Worm (Caenorhabditis elegans) whole organism, L1 larva: ENCODE data around the gene C39B5.2.

Source experiments
- Y116A8C.19 ChIP-seq: sonication (generic microtip); optimal IDR thresholded peaks from 2 replicates; lab custom pipeline; 2016; ENCODE audit warnings: missing compliant biosample characterization, missing genetic modification characterization, borderline replicate concordance
- aly-2 ChIP-seq: fragments of 150-350 bp; optimal IDR thresholded peaks from 2 replicates; lab custom pipeline; 2014; ENCODE audit warnings: missing biosample characterization, missing genetic modification characterization
- blmp-1 ChIP-seq: fragments of 150-350 bp; optimal IDR thresholded peaks from 2 replicates; lab custom pipeline; 2014; ENCODE audit warnings: missing biosample characterization, missing genetic modification characterization
- efl-1 ChIP-seq, 4 experiments: fragments of 150-350 bp; optimal IDR thresholded peaks in 3 of 4; peaks in 1 of 4; 1 replicate in 1 of 4; 2 replicates in 3 of 4; lab custom pipeline; 2014; ENCODE audit warnings: missing biosample characterization in 2 of 4, missing genetic modification characterization in 2 of 4, missing genetic modification reagents in 2 of 4
- efl-3 ChIP-seq: fragments of 200-800 bp; sonication (Bioruptor generic); optimal IDR thresholded peaks from 2 replicates; lab custom pipeline; 2018; ENCODE audit warnings: mild to moderate bottlenecking, missing genetic modification characterization, missing compliant biosample characterization
- elt-3 ChIP-seq, 6 experiments: fragments of 150-350 bp in 1 of 6; sonication (generic microtip); optimal IDR thresholded peaks; 2 replicates each; lab custom pipeline; 2017 to 2018; ENCODE audit warnings: missing biosample characterization in 6 of 6, missing genetic modification characterization in 6 of 6, inconsistent platforms in 1 of 6
- fkh-4 ChIP-seq: sonication (generic microtip); optimal IDR thresholded peaks from 2 replicates; lab custom pipeline; 2016; ENCODE audit warnings: missing compliant biosample characterization, missing genetic modification characterization, borderline replicate concordance
- hlh-17 ChIP-seq: fragments of 200-800 bp; sonication (Bioruptor generic); optimal IDR thresholded peaks from 2 replicates; lab custom pipeline; 2018; ENCODE audit warnings: missing genetic modification characterization, mild to moderate bottlenecking, missing compliant biosample characterization, moderate library complexity, borderline replicate concordance
- isw-1 ChIP-seq: fragments of 200-800 bp; sonication (Bioruptor generic); IDR thresholded peaks from 2 replicates; pipeline ENCODE4 v1.3.6; 2022; ENCODE audit warnings: missing genetic modification characterization, missing compliant biosample characterization
- jun-1 ChIP-seq: fragments of 150-350 bp; optimal IDR thresholded peaks from 2 replicates; lab custom pipeline; 2014; ENCODE audit warnings: missing biosample characterization, missing genetic modification reagents, missing genetic modification characterization
- lin-35 ChIP-seq, 2 experiments: fragments of 150-350 bp; optimal IDR thresholded peaks; 2 replicates each; lab custom pipeline; 2014; ENCODE audit warnings: missing biosample characterization in 2 of 2, missing genetic modification characterization in 2 of 2, missing genetic modification reagents in 2 of 2
- lsy-2 ChIP-seq, 2 experiments: fragments of 150-350 bp; optimal IDR thresholded peaks; 2 replicates each; lab custom pipeline; 2014; ENCODE audit warnings: missing biosample characterization in 2 of 2, missing genetic modification characterization in 2 of 2
- mep-1 ChIP-seq: fragments of 150-350 bp; optimal IDR thresholded peaks from 2 replicates; lab custom pipeline; 2014; ENCODE audit warnings: missing biosample characterization, missing genetic modification characterization
- nhr-11 ChIP-seq: fragments of 150-350 bp; optimal IDR thresholded peaks from 2 replicates; lab custom pipeline; 2014; ENCODE audit warnings: missing biosample characterization, missing genetic modification characterization
- nhr-19 ChIP-seq: fragments of 200-800 bp; sonication (Bioruptor generic); conservative IDR thresholded peaks from 2 replicates; pipeline ENCODE4 v1.3.6; 2022; ENCODE audit warnings: missing genetic modification characterization, missing compliant biosample characterization
- nhr-20 ChIP-seq: sonication (generic microtip); optimal IDR thresholded peaks from 2 replicates; lab custom pipeline; 2016; ENCODE audit warnings: mild to moderate bottlenecking, missing genetic modification characterization, missing compliant biosample characterization
- nhr-71 ChIP-seq: sonication (generic microtip); optimal IDR thresholded peaks from 2 replicates; lab custom pipeline; 2016; ENCODE audit warnings: mild to moderate bottlenecking, missing genetic modification characterization, moderate library complexity, missing compliant biosample characterization
- nhr-76 ChIP-seq: sonication (generic microtip); optimal IDR thresholded peaks from 2 replicates; lab custom pipeline; 2017; ENCODE audit warnings: missing biosample characterization, missing genetic modification characterization
- nhr-85 ChIP-seq: sonication (generic microtip); peaks from one replicate; lab custom pipeline; 2016; ENCODE audit warnings: missing genetic modification characterization, inconsistent platforms, missing compliant biosample characterization
- nhr-90 ChIP-seq: sonication (generic microtip); optimal IDR thresholded peaks from 2 replicates; lab custom pipeline; 2016; ENCODE audit warnings: mild to moderate bottlenecking, missing genetic modification characterization, missing compliant biosample characterization; ENCODE audit not compliant: poor library complexity
- rnt-1 ChIP-seq: sonication (generic microtip); optimal IDR thresholded peaks from 2 replicates; lab custom pipeline; 2016; ENCODE audit warnings: mild to moderate bottlenecking, missing genetic modification characterization, moderate library complexity, missing compliant biosample characterization
- snpc-4 ChIP-seq: fragments of 150-350 bp; optimal IDR thresholded peaks from 2 replicates; lab custom pipeline; 2014; ENCODE audit warnings: missing biosample characterization, missing genetic modification characterization
- snu-23 ChIP-seq: sonication (generic microtip); optimal IDR thresholded peaks from 2 replicates; lab custom pipeline; 2016; ENCODE audit warnings: missing genetic modification characterization, missing compliant biosample characterization
- sox-4 ChIP-seq: sonication (generic microtip); optimal IDR thresholded peaks from 2 replicates; lab custom pipeline; 2016; ENCODE audit warnings: missing genetic modification characterization, missing compliant biosample characterization
- sup-37 ChIP-seq: fragments of 200-800 bp; sonication (Bioruptor generic); optimal IDR thresholded peaks from 2 replicates; lab custom pipeline; 2018; ENCODE audit warnings: mild to moderate bottlenecking, missing genetic modification characterization, missing compliant biosample characterization
- swsn-7 ChIP-seq: sonication (generic microtip); optimal IDR thresholded peaks from 2 replicates; lab custom pipeline; 2016; ENCODE audit warnings: missing genetic modification characterization, missing compliant biosample characterization
- tbx-2 ChIP-seq: sonication (generic microtip); optimal IDR thresholded peaks from 2 replicates; lab custom pipeline; 2016; ENCODE audit warnings: missing genetic modification characterization, missing compliant biosample characterization
- unc-62 ChIP-seq: fragments of 150-350 bp; optimal IDR thresholded peaks from 2 replicates; lab custom pipeline; 2014; ENCODE audit warnings: missing biosample characterization, missing genetic modification reagents, missing genetic modification characterization
- xbp-1 ChIP-seq: sonication (generic microtip); optimal IDR thresholded peaks from 2 replicates; lab custom pipeline; 2016; ENCODE audit warnings: missing genetic modification characterization, missing compliant biosample characterization

C39B5.2 gene

ce11 chrIII:2276842-2277241, 42.2 kb downstream of the C39B5.2 start, which contains the start of gene Y54F10BM.21:
Y54F10BM.21 (plus strand) TSS chrIII:2277142.
- TF ChIP-seq elt-3 (tag; optimal IDR thresholded peaks at IDR 0.05; lab: Kevin White, UChicago) (peak in 1 of 6 experiments; percentile 40), swsn-7 (tag; lab: Kevin White, UChicago) (no peak)

DNA sequence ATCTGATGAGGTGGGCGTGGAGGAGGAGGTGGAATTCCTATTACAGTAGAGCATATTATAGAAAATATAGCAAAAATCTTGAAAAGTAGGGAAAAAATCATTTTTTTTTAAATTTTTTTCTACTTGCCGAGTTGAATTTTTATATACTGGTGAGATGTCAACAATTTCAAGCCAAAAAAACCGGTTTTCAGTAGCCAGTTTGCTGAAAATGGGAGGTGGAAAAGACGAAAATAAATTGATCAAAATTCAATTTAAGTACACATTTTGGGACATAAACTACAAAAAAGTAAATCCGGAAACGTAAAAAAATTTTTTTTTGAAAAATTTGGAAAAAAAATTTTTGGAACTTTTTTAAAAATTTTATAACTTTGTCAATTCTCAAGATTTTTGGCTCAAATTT, 44.8 kb downstream of the C39B5.2 start, which contains the start of gene Y54F10BM.23:
Gene Y54F10BM.23, minus strand, starts transcription at position 101 of the 400 bp plus-strand sequence.
- TF ChIP-seq sup-37 (no peak), isw-1 (GFP tag; lab: Robert Waterston, UW) (no peak), sox-4 (tag; lab: Kevin White, UChicago) (no peak), blmp-1 (tag; lab: Kevin White, UChicago) (no peak)

- TF ChIP-seq lsy-2 (tag; optimal IDR thresholded peaks at IDR 0.05; lab: Kevin White, UChicago), result no peak
- TF ChIP-seq nhr-19 (GFP tag; lab: Robert Waterston, UW), result no peak
- TF ChIP-seq Y116A8C.19 (tag; lab: Kevin White, UChicago), result no peak
- TF ChIP-seq efl-1 (optimal IDR thresholded peaks at IDR 0.05; lab: Kevin White, UChicago), result no peak
- TF ChIP-seq efl-1 (GFP tag; optimal IDR thresholded peaks at IDR 0.05 in 1 of 2; lab: Kevin White, UChicago), result peak in 1 of 2 experiments; percentile 64
- no peak for TF ChIP-seq unc-62 (GFP tag; lab: Kevin White, UChicago)
- TF ChIP-seq nhr-11 (tag; lab: Kevin White, UChicago), result no peak
- peak in 1 of 2 experiments; percentile 10 for TF ChIP-seq lin-35 (GFP tag; optimal IDR thresholded peaks at IDR 0.05; lab: Kevin White, UChicago)
- peak; percentile 0 for TF ChIP-seq snu-23
- TF ChIP-seq nhr-20 (tag; lab: Kevin White, UChicago), result peak; percentile 30
- TF ChIP-seq nhr-90 (tag; lab: Kevin White, UChicago), result peak; percentile 28
- no peak for TF ChIP-seq tbx-2 (tag; lab: Kevin White, UChicago)
- TF ChIP-seq xbp-1 (tag; lab: Kevin White, UChicago), result no peak
- TF ChIP-seq nhr-85 (tag; lab: Kevin White, UChicago), result peak; percentile 82
- TF ChIP-seq elt-3 (tag; optimal IDR thresholded peaks at IDR 0.05; lab: Kevin White, UChicago), result peak in 2 of 6 experiments; percentile 41 to 83
Observed at ce11 chrIII:2280569-2280968, 45.9 kb downstream of the C39B5.2 start, which contains the start of gene Y54F10BM.22. Y54F10BM.22 (plus strand) TSS chrIII:2280899.

DNA sequence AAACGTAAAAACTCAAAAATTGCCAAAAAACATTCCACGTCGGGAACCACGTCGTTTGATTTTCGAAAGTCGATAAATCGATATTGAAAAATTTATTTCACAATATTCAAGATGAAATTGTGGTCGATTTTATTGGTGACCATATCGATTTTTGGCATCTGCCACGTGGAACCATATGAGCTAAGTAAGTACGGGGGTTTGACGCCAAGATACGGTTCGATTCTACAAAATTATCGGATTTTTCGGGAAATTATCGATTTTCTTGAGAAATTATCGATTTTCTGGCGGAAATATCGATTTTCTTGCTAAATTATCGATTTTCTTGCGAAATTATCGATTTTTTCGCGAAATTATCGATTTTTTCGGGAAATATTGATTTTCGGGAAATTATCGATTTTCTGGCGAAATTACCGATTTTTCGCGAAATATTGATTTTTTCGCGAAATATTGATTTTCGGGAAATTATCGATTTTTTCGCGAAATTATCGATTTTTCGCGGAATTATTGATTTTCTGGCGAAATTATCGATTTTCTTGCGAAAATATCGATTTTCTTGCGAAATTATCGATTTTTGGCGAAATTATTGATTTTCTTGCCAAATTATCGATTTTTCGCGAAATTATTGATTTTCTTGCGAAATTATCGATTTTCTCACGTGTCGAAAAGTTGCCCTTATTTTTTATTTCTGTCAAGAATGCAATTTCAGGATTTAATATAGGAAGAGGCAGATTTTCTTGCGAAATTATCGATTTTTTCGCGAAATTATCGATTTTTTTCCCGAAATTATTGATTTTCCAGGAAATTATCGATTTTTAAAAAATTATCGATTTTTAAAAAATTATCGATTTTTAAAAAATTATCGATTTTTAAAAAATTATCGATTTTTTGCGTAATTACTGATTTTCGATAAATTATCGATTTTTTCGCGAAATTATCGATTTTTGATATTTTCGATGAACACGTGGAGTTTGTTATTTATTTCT, 47.6 kb downstream of the C39B5.2 start, which contains the start of gene Y54F10BM.3:
Gene Y54F10BM.3, plus strand, starts transcription at position 51 of the 983 bp plus-strand sequence.
- no peak for TF ChIP-seq elt-3 (tag; optimal IDR thresholded peaks at IDR 0.05; lab: Kevin White, UChicago)
- no peak for TF ChIP-seq efl-1 (optimal IDR thresholded peaks at IDR 0.05; lab: Kevin White, UChicago)
- TF ChIP-seq efl-1 (GFP tag; optimal IDR thresholded peaks at IDR 0.05 in 1 of 2; lab: Kevin White, UChicago), result peak in 1 of 2 experiments; percentile 46

DNA sequence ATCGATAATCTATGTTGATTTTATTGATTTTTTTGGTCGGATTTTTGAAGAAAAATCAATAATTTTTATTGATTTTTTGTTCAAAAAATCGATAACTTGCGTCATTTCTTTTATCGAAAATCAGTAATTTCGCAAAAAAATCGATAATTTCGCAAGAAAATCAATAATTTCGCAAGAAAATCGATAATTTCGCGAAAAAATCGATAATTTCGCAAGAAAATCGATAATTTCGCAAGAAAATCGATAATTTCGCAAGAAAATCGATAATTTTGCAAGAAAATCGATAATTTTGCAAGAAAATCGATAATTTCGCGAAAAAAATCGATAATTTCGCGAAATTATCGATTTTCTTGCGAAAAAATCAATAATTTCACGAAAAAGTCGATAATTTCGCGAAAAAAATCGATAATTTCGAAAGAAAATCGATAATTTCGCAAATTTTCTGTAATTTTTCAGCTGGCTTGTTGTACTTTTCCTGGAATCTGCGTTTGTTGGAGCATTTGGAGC, 48.7 kb downstream of the C39B5.2 start:
- TF ChIP-seq mep-1 (tag; lab: Kevin White, UChicago) (no peak), snpc-4 (tag; lab: Kevin White, UChicago) (no peak), rnt-1 (tag; lab: Kevin White, UChicago) (no peak), fkh-4 (tag; lab: Kevin White, UChicago) (no peak), nhr-11 (tag; lab: Kevin White, UChicago) (no peak), hlh-17 (GFP tag; lab: Kevin White, UChicago) (no peak), nhr-71 (tag; lab: Kevin White, UChicago) (no peak), nhr-76 (tag; lab: Kevin White, UChicago) (no peak), efl-3 (GFP tag; lab: Kevin White, UChicago) (no peak), jun-1 (tag; lab: Kevin White, UChicago) (no peak), nhr-19 (GFP tag; lab: Robert Waterston, UW) (no peak), aly-2 (tag; lab: Kevin White, UChicago) (no peak)
- TF ChIP-seq, all 84 proteins: peak for 0
